Worm (Caenorhabditis elegans): ENCODE results near the gene C53B7.2.

Gene C53B7.2

ce11 chrX:6808640-6809039 is 37.4 kb upstream of the C53B7.2 start (continued):
- no peak for TF ChIP-seq sup-37 (GFP tag; optimal IDR thresholded peaks at IDR 0.05)
- TF ChIP-seq pag-3 (tag; optimal IDR thresholded peaks at IDR 0.05; ENCODE audit: borderline replicate concordance, insufficient read depth) = no peak
- TF ChIP-seq jun-1 (tag; optimal IDR thresholded peaks at IDR 0.05) = no peak
- no peak for TF ChIP-seq fkh-8 (tag; optimal IDR thresholded peaks at IDR 0.05)
- TF ChIP-seq vab-15 (tag; optimal IDR thresholded peaks at IDR 0.05) = no peak
- TF ChIP-seq ets-5 (GFP tag; IDR thresholded peaks at IDR 0.05) = no peak
- no peak for TF ChIP-seq sptf-1 (tag; optimal IDR thresholded peaks at IDR 0.05)
- peak; percentile 67 for TF ChIP-seq mep-1 (tag; optimal IDR thresholded peaks at IDR 0.05)
- TF ChIP-seq hlh-4 (tag; optimal IDR thresholded peaks at IDR 0.05) = no peak
- TF ChIP-seq unc-86 (tag; optimal IDR thresholded peaks at IDR 0.05) = no peak
- peak; percentile 36 for TF ChIP-seq C16A3.4 (tag; optimal IDR thresholded peaks at IDR 0.05)
- TF ChIP-seq hpl-2 (GFP tag; optimal IDR thresholded peaks at IDR 0.05) = peak; percentile 34
- TF ChIP-seq lin-14 (GFP tag; optimal IDR thresholded peaks at IDR 0.05) = peak; percentile 31
- peak in 1 of 2 experiments; percentile 81 for TF ChIP-seq lin-35 (GFP tag; optimal IDR thresholded peaks at IDR 0.05)
- peak; percentile 35 for TF ChIP-seq nhr-19 (GFP tag; conservative IDR thresholded peaks at IDR 0.05)
- TF ChIP-seq unc-62 (GFP tag; optimal IDR thresholded peaks at IDR 0.05) = no peak
- peak in 1 of 2 experiments; percentile 6 for TF ChIP-seq efl-1 (optimal IDR thresholded peaks at IDR 0.05)
- TF ChIP-seq efl-1 (GFP tag; optimal IDR thresholded peaks at IDR 0.05 in 1 of 2) = peak in 1 of 2 experiments; percentile 94
- no peak for TF ChIP-seq lin-15B (tag; optimal IDR thresholded peaks at IDR 0.05)
- peak; percentile 39 for TF ChIP-seq grh-1 (GFP tag; IDR thresholded peaks at IDR 0.05)
- no peak for TF ChIP-seq lir-3 (tag; optimal IDR thresholded peaks at IDR 0.05; ENCODE audit: poor library complexity)
- TF ChIP-seq lin-13 (GFP tag; optimal IDR thresholded peaks at IDR 0.05) = no peak
- TF ChIP-seq swsn-7 (tag; optimal IDR thresholded peaks at IDR 0.05) = peak; percentile 35
- no peak for TF ChIP-seq isw-1 (GFP tag; IDR thresholded peaks at IDR 0.05)
- peak; percentile 37 for TF ChIP-seq elt-2 (tag; optimal IDR thresholded peaks at IDR 0.05)
- TF ChIP-seq nhr-85 (tag) = no peak
- no peak for TF ChIP-seq ceh-88 (GFP tag; IDR thresholded peaks at IDR 0.05)
- TF ChIP-seq lsy-2 (tag; optimal IDR thresholded peaks at IDR 0.05) = peak in 1 of 2 experiments; percentile 27
- TF ChIP-seq sox-4 (tag; optimal IDR thresholded peaks at IDR 0.05) = no peak
- TF ChIP-seq ama-1 (optimal IDR thresholded peaks at IDR 0.05) = peak; percentile 47
- TF ChIP-seq efl-3 (GFP tag; optimal IDR thresholded peaks at IDR 0.05) = no peak
- no peak for TF ChIP-seq lin-39 (tag; optimal IDR thresholded peaks at IDR 0.05)
- TF ChIP-seq F16B12.6 (tag; optimal IDR thresholded peaks at IDR 0.05) = no peak
- no peak for TF ChIP-seq zip-4 (GFP tag; optimal IDR thresholded peaks at IDR 0.05)
- no peak for TF ChIP-seq tlp-1 (tag; optimal IDR thresholded peaks at IDR 0.05)
- peak; percentile 75 for TF ChIP-seq blmp-1 (tag; optimal IDR thresholded peaks at IDR 0.05)
- peak; percentile 2 for TF ChIP-seq tbx-2 (tag; optimal IDR thresholded peaks at IDR 0.05)
- no peak for TF ChIP-seq alr-1 (tag; optimal IDR thresholded peaks at IDR 0.05; ENCODE audit: borderline replicate concordance)
- no peak for TF ChIP-seq hlh-17 (GFP tag; optimal IDR thresholded peaks at IDR 0.05; ENCODE audit: borderline replicate concordance)
- peak; percentile 16 for TF ChIP-seq xbp-1 (tag; optimal IDR thresholded peaks at IDR 0.05)
- peak; percentile 68 for TF ChIP-seq snu-23 (GFP tag; optimal IDR thresholded peaks at IDR 0.05)
- TF ChIP-seq pax-3 (tag; optimal IDR thresholded peaks at IDR 0.05) = no peak
- TF ChIP-seq fkh-4 (tag; optimal IDR thresholded peaks at IDR 0.05; ENCODE audit: borderline replicate concordance) = no peak
- no peak for TF ChIP-seq ztf-4 (tag; optimal IDR thresholded peaks at IDR 0.05)
- TF ChIP-seq aha-1 (tag; optimal IDR thresholded peaks at IDR 0.05) = no peak
- TF ChIP-seq dpl-1 (GFP tag; optimal IDR thresholded peaks at IDR 0.05) = peak in 1 of 3 experiments; percentile 6
- TF ChIP-seq nhr-47 (tag; optimal IDR thresholded peaks at IDR 0.05) = peak; percentile 9
- TF ChIP-seq nhr-90 (tag; optimal IDR thresholded peaks at IDR 0.05; ENCODE audit: poor library complexity) = peak; percentile 59
- no peak for TF ChIP-seq C34B4.2 (tag; optimal IDR thresholded peaks at IDR 0.05)
